Worm (Caenorhabditis elegans) whole organism, L4 larva: Measurements from ENCODE around the gene Y57A10A.14.
A peak's percentile ranks its signal among the peaks of the same experiment; 100 is the strongest.

ENCODE experiments used
- F26F4.8 ChIP-seq: fragments of 200-800 bp; sonication (Bioruptor generic); conservative IDR thresholded peaks from 2 replicates; pipeline ENCODE4 v1.3.6; 2022; ENCODE audit warnings: missing genetic modification characterization, missing compliant biosample characterization
- F37D6.2 ChIP-seq: sonication (generic microtip); optimal IDR thresholded peaks from 2 replicates; lab custom pipeline; 2016; ENCODE audit warnings: mild to moderate bottlenecking, missing genetic modification characterization, missing compliant biosample characterization
- R02D3.7 ChIP-seq: fragments of 150-350 bp; sonication (generic microtip); optimal IDR thresholded peaks from 3 replicates; lab custom pipeline; 2014; ENCODE audit warnings: missing biosample characterization, missing genetic modification characterization
- Y48G9A.11 ChIP-seq: fragments of 200-800 bp; sonication (Bioruptor generic); IDR thresholded peaks from 2 replicates; pipeline ENCODE4 v1.3.6; 2022; ENCODE audit warnings: missing genetic modification reagents, missing genetic modification characterization, missing compliant biosample characterization
- ZK337.2 ChIP-seq: fragments of 200-800 bp; sonication (Bioruptor generic); IDR thresholded peaks from 2 replicates; pipeline ENCODE4 v1.3.6; 2022; ENCODE audit warnings: missing genetic modification reagents, missing genetic modification characterization, missing compliant biosample characterization
- aha-1 ChIP-seq: fragments of 150-350 bp; peaks from one replicate; lab custom pipeline; 2014; ENCODE audit warnings: missing biosample characterization, missing genetic modification characterization
- arid-1 ChIP-seq: fragments of 200-800 bp; sonication (Bioruptor generic); conservative IDR thresholded peaks from 2 replicates; pipeline ENCODE4 v1.3.6; 2022; ENCODE audit warnings: missing genetic modification reagents, missing genetic modification characterization, missing compliant biosample characterization
- attf-4 ChIP-seq: sonication (generic microtip); optimal IDR thresholded peaks from 3 replicates; lab custom pipeline; 2017; ENCODE audit warnings: missing biosample characterization, missing genetic modification characterization
- ceh-20 ChIP-seq: fragments of 200-800 bp; sonication (Bioruptor generic); IDR thresholded peaks from 2 replicates; pipeline ENCODE4 v1.3.6; 2022; ENCODE audit warnings: missing genetic modification reagents, missing genetic modification characterization, missing compliant biosample characterization
- ceh-28 ChIP-seq: fragments of 150-350 bp; optimal IDR thresholded peaks from 2 replicates; lab custom pipeline; 2014; ENCODE audit warnings: missing biosample characterization, missing genetic modification reagents, missing genetic modification characterization
- ceh-44 ChIP-seq: fragments of 200-800 bp; sonication (Bioruptor generic); IDR thresholded peaks from 2 replicates; pipeline ENCODE4 v1.3.6; 2022; ENCODE audit warnings: missing genetic modification reagents, missing genetic modification characterization, missing compliant biosample characterization
- ceh-62 ChIP-seq: sonication (generic microtip); optimal IDR thresholded peaks from 2 replicates; lab custom pipeline; 2017; ENCODE audit warnings: missing biosample characterization, missing genetic modification characterization
- ceh-82 ChIP-seq: sonication (generic microtip); optimal IDR thresholded peaks from 2 replicates; lab custom pipeline; 2017; ENCODE audit warnings: missing biosample characterization, missing genetic modification characterization
- ces-1 ChIP-seq: fragments of 150-350 bp; sonication (generic microtip); optimal IDR thresholded peaks from 4 replicates; lab custom pipeline; 2014; ENCODE audit warnings: missing biosample characterization, missing genetic modification reagents, missing genetic modification characterization
- daf-12 ChIP-seq: fragments of 150-350 bp; optimal IDR thresholded peaks from 2 replicates; lab custom pipeline; 2014; ENCODE audit warnings: missing biosample characterization, missing genetic modification reagents, missing genetic modification characterization
- dmd-6 ChIP-seq: fragments of 200-800 bp; sonication (Bioruptor generic); IDR thresholded peaks from 2 replicates; pipeline ENCODE4 v1.3.6; 2022; ENCODE audit warnings: missing genetic modification reagents, missing genetic modification characterization, missing compliant biosample characterization
- dpl-1 ChIP-seq: fragments of 150-350 bp; optimal IDR thresholded peaks from 2 replicates; lab custom pipeline; 2014; ENCODE audit warnings: missing biosample characterization, missing genetic modification reagents, missing genetic modification characterization
- hif-1 ChIP-seq, 2 experiments: sonication (generic microtip); optimal IDR thresholded peaks; 2 replicates each; lab custom pipeline; 2016 to 2017; ENCODE audit warnings: missing compliant biosample characterization in 2 of 2, missing genetic modification characterization in 2 of 2, missing genetic modification reagents in 2 of 2, missing genotype in 2 of 2, mild to moderate bottlenecking in 1 of 2
- hlh-30 ChIP-seq: sonication (generic microtip); optimal IDR thresholded peaks from 2 replicates; lab custom pipeline; 2017; ENCODE audit warnings: antibody characterized with exemption, mild to moderate bottlenecking, missing genetic modification characterization, missing compliant biosample characterization; ENCODE audit not compliant: insufficient read depth
- hmg-1.1 ChIP-seq: fragments of 200-800 bp; sonication (Bioruptor generic); IDR thresholded peaks from 2 replicates; pipeline ENCODE4 v1.3.6; 2022; ENCODE audit warnings: missing genetic modification reagents, missing genetic modification characterization, missing compliant biosample characterization
- jun-1 ChIP-seq: fragments of 150-350 bp; optimal IDR thresholded peaks from 2 replicates; lab custom pipeline; 2014; ENCODE audit warnings: missing biosample characterization, missing genetic modification reagents, missing genetic modification characterization
- lim-7 ChIP-seq: fragments of 200-800 bp; sonication (Bioruptor generic); IDR thresholded peaks from 2 replicates; pipeline ENCODE4 v1.3.6; 2022; ENCODE audit warnings: missing genetic modification characterization, missing compliant biosample characterization
- lin-1 ChIP-seq: fragments of 200-800 bp; sonication (Bioruptor generic); IDR thresholded peaks from 2 replicates; pipeline ENCODE4 v1.3.6; 2022; ENCODE audit warnings: missing genetic modification reagents, missing genetic modification characterization, missing compliant biosample characterization
- lin-13 ChIP-seq: fragments of 150-350 bp; optimal IDR thresholded peaks from 2 replicates; lab custom pipeline; 2014; ENCODE audit warnings: missing biosample characterization, missing genetic modification reagents, missing genetic modification characterization
- lin-15B ChIP-seq: fragments of 150-350 bp; sonication (generic microtip); optimal IDR thresholded peaks from 3 replicates; lab custom pipeline; 2014; ENCODE audit warnings: missing biosample characterization, missing genetic modification characterization
- lin-29 ChIP-seq: fragments of 200-800 bp; sonication (Bioruptor generic); IDR thresholded peaks from 2 replicates; pipeline ENCODE4 v1.3.6; 2022; ENCODE audit warnings: missing genetic modification reagents, missing genetic modification characterization, missing compliant biosample characterization
- lin-38 ChIP-seq: fragments of 200-800 bp; sonication (Bioruptor generic); IDR thresholded peaks from 2 replicates; pipeline ENCODE4 v1.3.6; 2022; ENCODE audit warnings: missing genetic modification reagents, missing genetic modification characterization, missing compliant biosample characterization
- lsy-2 ChIP-seq, 2 experiments: fragments of 150-350 bp in 1 of 2; sonication (generic microtip) in 1 of 2; optimal IDR thresholded peaks; 2 replicates each; lab custom pipeline; 2014 to 2017; ENCODE audit warnings: missing biosample characterization in 2 of 2, missing genetic modification characterization in 2 of 2
- mdl-1 ChIP-seq, 2 experiments: fragments of 150-350 bp in 1 of 2; sonication (generic microtip) in 1 of 2; optimal IDR thresholded peaks; 2 replicates each; lab custom pipeline; 2014 to 2017; ENCODE audit warnings: missing biosample characterization in 2 of 2, missing genetic modification characterization in 2 of 2
- mes-2 ChIP-seq: sonication (generic microtip); optimal IDR thresholded peaks from 2 replicates; lab custom pipeline; 2016; ENCODE audit warnings: missing genotype, mild to moderate bottlenecking, missing genetic modification characterization, missing compliant biosample characterization; ENCODE audit not compliant: poor library complexity, severe bottlenecking
- mxl-2 ChIP-seq: fragments of 200-800 bp; sonication (Bioruptor generic); conservative IDR thresholded peaks from 2 replicates; pipeline ENCODE4 v1.3.6; 2022; ENCODE audit warnings: missing genetic modification reagents, missing genetic modification characterization, missing compliant biosample characterization
- nhr-10 ChIP-seq: fragments of 150-350 bp; optimal IDR thresholded peaks from 2 replicates; lab custom pipeline; 2014; ENCODE audit warnings: missing biosample characterization, missing genetic modification characterization
- nhr-25 ChIP-seq: sonication (generic microtip); optimal IDR thresholded peaks from 2 replicates; lab custom pipeline; 2017; ENCODE audit warnings: missing genetic modification characterization, mild to moderate bottlenecking, missing compliant biosample characterization, antibody characterized with exemption, moderate library complexity, borderline replicate concordance; ENCODE audit not compliant: insufficient read depth
- nhr-28 ChIP-seq: fragments of 150-350 bp; optimal IDR thresholded peaks from 2 replicates; lab custom pipeline; 2014; ENCODE audit warnings: missing biosample characterization, missing genetic modification characterization
- nhr-42 ChIP-seq: fragments of 200-800 bp; sonication (Bioruptor generic); IDR thresholded peaks from 2 replicates; pipeline ENCODE4 v1.3.6; 2022; ENCODE audit warnings: missing genetic modification characterization, missing compliant biosample characterization
- nhr-6 ChIP-seq: fragments of 150-350 bp; optimal IDR thresholded peaks from 2 replicates; lab custom pipeline; 2014; ENCODE audit warnings: missing biosample characterization, missing genetic modification characterization
- nhr-77 ChIP-seq: fragments of 150-350 bp; optimal IDR thresholded peaks from 2 replicates; lab custom pipeline; 2014; ENCODE audit warnings: missing biosample characterization, missing genetic modification characterization
- php-3 ChIP-seq: fragments of 200-800 bp; sonication (Bioruptor generic); IDR thresholded peaks from 2 replicates; pipeline ENCODE4 v1.3.6; 2022; ENCODE audit warnings: missing genetic modification reagents, missing genetic modification characterization, missing compliant biosample characterization
- saeg-2 ChIP-seq: fragments of 200-800 bp; sonication (Bioruptor generic); IDR thresholded peaks from 2 replicates; pipeline ENCODE4 v1.3.6; 2022; ENCODE audit warnings: missing genetic modification reagents, missing genetic modification characterization, missing compliant biosample characterization
- sdz-12 ChIP-seq: fragments of 200-800 bp; sonication (Bioruptor generic); optimal IDR thresholded peaks from 2 replicates; lab custom pipeline; 2018; ENCODE audit warnings: mild to moderate bottlenecking, missing genetic modification characterization, missing compliant biosample characterization
- set-16 ChIP-seq: fragments of 200-800 bp; sonication (Bioruptor generic); IDR thresholded peaks from 2 replicates; pipeline ENCODE4 v1.3.6; 2022; ENCODE audit warnings: missing genetic modification reagents, missing genetic modification characterization, missing compliant biosample characterization
- skn-1 ChIP-seq: fragments of 150-350 bp; optimal IDR thresholded peaks from 2 replicates; lab custom pipeline; 2014; ENCODE audit warnings: missing biosample characterization, missing genetic modification characterization
- snpc-1.2 ChIP-seq: fragments of 200-800 bp; sonication (Bioruptor generic); IDR thresholded peaks from 2 replicates; pipeline ENCODE4 v1.3.6; 2022; ENCODE audit warnings: missing genetic modification reagents, missing genetic modification characterization, missing compliant biosample characterization
- spr-1 ChIP-seq: sonication (generic microtip); optimal IDR thresholded peaks from 2 replicates; lab custom pipeline; 2016; ENCODE audit warnings: mild to moderate bottlenecking, missing genetic modification characterization, missing compliant biosample characterization
- spr-3 ChIP-seq: fragments of 200-800 bp; sonication (Bioruptor generic); optimal IDR thresholded peaks from 2 replicates; lab custom pipeline; 2018; ENCODE audit warnings: mild to moderate bottlenecking, missing genetic modification characterization, missing compliant biosample characterization
- tag-97 ChIP-seq: fragments of 200-800 bp; sonication (Bioruptor generic); IDR thresholded peaks from 2 replicates; pipeline ENCODE4 v1.3.6; 2022; ENCODE audit warnings: missing genetic modification characterization, missing compliant biosample characterization
- tra-1 ChIP-seq: fragments of 200-800 bp; sonication (Bioruptor generic); IDR thresholded peaks from 2 replicates; pipeline ENCODE4 v1.3.6; 2022; ENCODE audit warnings: missing genetic modification reagents, missing genetic modification characterization, missing compliant biosample characterization
- zip-11 ChIP-seq: fragments of 200-800 bp; sonication (Bioruptor generic); IDR thresholded peaks from 2 replicates; pipeline ENCODE4 v1.3.6; 2022; ENCODE audit warnings: missing genetic modification characterization, missing compliant biosample characterization
- ztf-7 ChIP-seq: fragments of 150-350 bp; optimal IDR thresholded peaks from 2 replicates; lab custom pipeline; 2014; ENCODE audit warnings: missing biosample characterization, missing genetic modification characterization

Y57A10A.14 gene

ce11 chrII:12222524-12222923 is 36.8 kb downstream of the Y57A10A.14 start (continued):
- TF ChIP-seq lim-7 (GFP tag; lab: Robert Waterston, UW): 0 out of 2 replicates have a peak, but pooled peaks have one; percentile 12
- TF ChIP-seq lin-1: no peak
- no peak for TF ChIP-seq sdz-12 (GFP tag; lab: Kevin White, UChicago)
- no peak for TF ChIP-seq zip-11 (GFP tag; lab: Robert Waterston, UW)
- TF ChIP-seq tra-1 (GFP tag; lab: Robert Waterston, UW): no peak
- TF ChIP-seq snpc-1.2: no peak
- peak; percentile 57 for TF ChIP-seq arid-1 (GFP tag; lab: Robert Waterston, UW)
- TF ChIP-seq F26F4.8: no peak
- peak; percentile 16 for TF ChIP-seq ztf-7 (tag; lab: Kevin White, UChicago)
- TF ChIP-seq php-3: 0 out of 2 replicates have a peak, but pooled peaks have one; percentile 13
- peak; percentile 83 for TF ChIP-seq nhr-25 (tag; lab: Kevin White, UChicago)
- TF ChIP-seq ZK337.2 (GFP tag; lab: Robert Waterston, UW): no peak
- TF ChIP-seq lin-38 (GFP tag; lab: Robert Waterston, UW): peak; percentile 56; the same call in 1 of the 2 replicates
- TF ChIP-seq hlh-30 (tag; lab: Kevin White, UChicago): peak; percentile 89
- peak; percentile 54 for TF ChIP-seq lin-13 (GFP tag; lab: Kevin White, UChicago)
- no peak for TF ChIP-seq lin-29 (GFP tag; lab: Robert Waterston, UW)
- TF ChIP-seq, all 104 proteins: peak for 45

ce11 chrII:12224916-12225406 is 39.2 kb downstream of the Y57A10A.14 start, which contains the start of the genes pqn-87 and rsr-2:
Gene pqn-87 (minus strand): TSS chrII:12225086.
Gene rsr-2 (plus strand): TSS chrII:12225356.
- no peak for TF ChIP-seq ceh-82 (tag; lab: Kevin White, UChicago)
- peak; percentile 48 for TF ChIP-seq dpl-1
- TF ChIP-seq lin-29 (GFP tag; lab: Robert Waterston, UW): no peak
- no peak for TF ChIP-seq mdl-1 (tag; optimal IDR thresholded peaks at IDR 0.05; lab: Kevin White, UChicago)
- no peak for TF ChIP-seq nhr-6 (tag; lab: Kevin White, UChicago)
- no peak for TF ChIP-seq daf-12
- TF ChIP-seq ceh-28 (tag; lab: Kevin White, UChicago): no peak
- TF ChIP-seq F26F4.8: no peak
- no peak for TF ChIP-seq jun-1 (tag; lab: Kevin White, UChicago)
- TF ChIP-seq saeg-2 (GFP tag; lab: Robert Waterston, UW): no peak
- peak; percentile 38 for TF ChIP-seq aha-1 (tag; lab: Kevin White, UChicago)
- no peak for TF ChIP-seq ZK337.2 (GFP tag; lab: Robert Waterston, UW)
- TF ChIP-seq Y48G9A.11 (GFP tag; lab: Robert Waterston, UW): no peak
- TF ChIP-seq tag-97 (GFP tag; lab: Robert Waterston, UW): no peak
- TF ChIP-seq skn-1 (tag; lab: Kevin White, UChicago): no peak
- TF ChIP-seq nhr-28 (tag; lab: Kevin White, UChicago): no peak
- no peak for TF ChIP-seq dmd-6 (GFP tag; lab: Robert Waterston, UW)
- no peak for TF ChIP-seq attf-4 (tag; lab: Kevin White, UChicago)
- TF ChIP-seq F37D6.2 (tag; lab: Kevin White, UChicago): no peak
- TF ChIP-seq lin-15B (tag; lab: Kevin White, UChicago): no peak
- TF ChIP-seq lsy-2 (tag; optimal IDR thresholded peaks at IDR 0.05; lab: Kevin White, UChicago): peak in 1 of 2 experiments; percentile 53
- TF ChIP-seq hmg-1.1 (GFP tag; lab: Robert Waterston, UW): 0 out of 2 replicates have a peak, but pooled peaks have one; percentile 42
- TF ChIP-seq lin-38 (GFP tag; lab: Robert Waterston, UW): 0 out of 2 replicates have a peak, but pooled peaks have one; percentile 19
- TF ChIP-seq lin-1: no peak
- TF ChIP-seq set-16: no peak
- no peak for TF ChIP-seq mxl-2 (GFP tag; lab: Robert Waterston, UW)
- TF ChIP-seq nhr-42 (GFP tag; lab: Robert Waterston, UW): no peak
- no peak for TF ChIP-seq R02D3.7 (tag; lab: Kevin White, UChicago)
- no peak for TF ChIP-seq nhr-10
- TF ChIP-seq hif-1 (tag; optimal IDR thresholded peaks at IDR 0.05; lab: Kevin White, UChicago): no peak
- no peak for TF ChIP-seq nhr-77 (tag; lab: Kevin White, UChicago)
- peak; percentile 32 for TF ChIP-seq hlh-30 (tag; lab: Kevin White, UChicago)
- no peak for TF ChIP-seq ceh-20 (GFP tag; lab: Robert Waterston, UW)
- TF ChIP-seq mes-2 (tag; lab: Kevin White, UChicago): peak; percentile 59
- no peak for TF ChIP-seq ceh-44
- TF ChIP-seq ceh-62: no peak
- TF ChIP-seq spr-1 (tag; lab: Kevin White, UChicago): no peak
- no peak for TF ChIP-seq spr-3 (GFP tag; lab: Kevin White, UChicago)
- no peak for TF ChIP-seq ces-1 (GFP tag; lab: Kevin White, UChicago)
